Worm (Caenorhabditis elegans) whole organism, midembryonic: Measurements from ENCODE around the gene str-46.

ENCODE experiments used
- T22C8.4 ChIP-seq: fragments of 200-800 bp; sonication (Bioruptor generic); IDR thresholded peaks from 2 replicates; pipeline ENCODE4 v1.3.6; 2022; ENCODE audit warnings: missing genetic modification characterization, missing compliant biosample characterization
- flt-1 ChIP-seq: fragments of 200-800 bp; sonication (Bioruptor generic); IDR thresholded peaks from 2 replicates; pipeline ENCODE4 v1.3.6; 2022; ENCODE audit warnings: missing genetic modification characterization, missing compliant biosample characterization
- med-1 ChIP-seq: sonication (generic microtip); optimal IDR thresholded peaks from 2 replicates; lab custom pipeline; 2017; ENCODE audit warnings: missing genetic modification characterization, mild to moderate bottlenecking, missing compliant biosample characterization, antibody characterized with exemption, missing genetic modification reagents; ENCODE audit not compliant: insufficient read depth
- ref-1 ChIP-seq: fragments of 200-800 bp; sonication (Bioruptor generic); conservative IDR thresholded peaks from 2 replicates; pipeline ENCODE4 v1.3.6; 2022; ENCODE audit warnings: missing genetic modification reagents, missing genetic modification characterization, missing compliant biosample characterization
- tab-1 ChIP-seq: fragments of 200-800 bp; sonication (Bioruptor generic); IDR thresholded peaks from 2 replicates; pipeline ENCODE4 v1.3.6; 2022; ENCODE audit warnings: missing genetic modification characterization, missing compliant biosample characterization
- ztf-29 ChIP-seq: fragments of 200-800 bp; sonication (Bioruptor generic); IDR thresholded peaks from 2 replicates; pipeline ENCODE4 v1.3.6; 2022; ENCODE audit warnings: missing genetic modification reagents, missing genetic modification characterization, missing compliant biosample characterization

DNA sequence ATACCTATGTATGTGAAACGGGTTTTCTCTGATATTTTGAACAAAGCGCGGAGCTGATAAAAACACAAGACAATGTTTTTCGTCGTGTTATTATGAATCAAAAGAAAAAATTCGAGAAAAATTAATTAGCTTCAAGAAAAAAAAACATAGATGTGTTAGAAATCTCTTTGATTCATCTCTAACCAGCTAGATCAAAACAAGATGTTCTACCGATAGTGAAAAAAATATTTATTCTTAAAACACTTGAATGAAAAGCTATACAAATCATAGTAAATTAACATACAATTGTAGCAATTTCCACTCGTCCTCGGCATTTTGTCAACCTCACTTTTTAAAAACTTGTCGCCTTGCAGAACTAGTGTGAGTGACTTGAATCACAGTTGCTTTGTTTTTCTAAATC lies 42.5 kb upstream of the str-46 start:
- TF ChIP-seq ztf-29 (GFP tag; lab: Robert Waterston, UW) = no peak
- no peak for TF ChIP-seq flt-1 (GFP tag; lab: Robert Waterston, UW)
- TF ChIP-seq T22C8.4 (GFP tag; lab: Robert Waterston, UW) = no peak
- no peak for TF ChIP-seq ref-1 (GFP tag; lab: Robert Waterston, UW)
- no peak for TF ChIP-seq tab-1 (GFP tag; lab: Robert Waterston, UW)
- TF ChIP-seq med-1 (GFP tag; lab: Kevin White, UChicago) = no peak
